Fruit fly (Drosophila melanogaster): ENCODE results near the gene CG31626.
A peak's percentile ranks its signal among the peaks of the same experiment; 100 is the strongest.

CG31626 gene

DNA sequence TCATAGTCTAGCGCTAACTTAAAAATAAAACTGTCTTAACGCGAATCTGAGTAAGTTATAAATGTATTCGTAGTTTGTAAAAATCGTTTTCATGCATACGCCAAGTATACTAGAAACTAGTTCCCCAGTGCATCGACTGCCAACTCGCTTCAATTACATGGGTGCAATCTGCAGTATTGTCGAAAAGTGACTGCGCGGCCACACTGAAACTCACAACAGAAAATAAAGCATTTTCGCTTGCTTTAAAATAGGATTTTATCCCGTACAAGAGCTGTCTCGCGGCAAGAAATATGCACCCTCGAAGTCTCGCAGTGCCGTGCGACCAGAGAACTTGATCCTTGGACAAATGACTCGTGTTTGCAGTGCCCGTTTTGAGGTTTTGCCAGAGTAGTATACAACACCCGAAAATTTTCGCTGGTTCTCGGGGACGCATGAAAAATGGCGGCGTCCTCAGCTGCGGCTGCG lies 15.4 kb downstream of the CG31626 start, which contains the start of gene CG8677 (continued):
- TF ChIP-seq disco-r (GFP tag; optimal IDR thresholded peaks at IDR 0.05) (no peak), CG6683 (GFP tag; optimal IDR thresholded peaks at IDR 0.05) (no peak), CG16863 (GFP tag; optimal IDR thresholded peaks at IDR 0.05) (no peak), sug (tag; optimal IDR thresholded peaks at IDR 0.05) (no peak), fu2 (GFP tag; optimal IDR thresholded peaks at IDR 0.05) (no peak), rib (GFP tag; IDR thresholded peaks at IDR 0.05) (no peak), Sry-β (GFP tag; optimal IDR thresholded peaks at IDR 0.05) (no peak), Hmr (GFP tag; optimal IDR thresholded peaks at IDR 0.05) (no peak), Stat92E (GFP tag; optimal IDR thresholded peaks at IDR 0.05) (peak in 1 of 3 experiments; percentile 34), CG3065 (GFP tag; optimal IDR thresholded peaks at IDR 0.05) (no peak), abd-A (tag; optimal IDR thresholded peaks at IDR 0.05) (no peak), CG8089 (GFP tag; optimal IDR thresholded peaks at IDR 0.05) (no peak), CG1602 (GFP tag; optimal IDR thresholded peaks at IDR 0.05) (no peak), ewg (GFP tag; optimal IDR thresholded peaks at IDR 0.05) (no peak), fd96Cb (tag; optimal IDR thresholded peaks at IDR 0.05) (no peak), org-1 (GFP tag; optimal IDR thresholded peaks at IDR 0.05) (no peak), CG1233 (GFP tag; optimal IDR thresholded peaks at IDR 0.05) (no peak), Kr (GFP tag; optimal IDR thresholded peaks at IDR 0.05) (no peak), Sry-δ (GFP tag; optimal IDR thresholded peaks at IDR 0.05) (peak; percentile 14), CG8281 (tag; optimal IDR thresholded peaks at IDR 0.05) (no peak), knrl (GFP tag; IDR thresholded peaks at IDR 0.05; ENCODE audit: partially characterized antibody) (peak; percentile 17; the same call in 1 of the 3 replicates), CG9215 (GFP tag; IDR thresholded peaks at IDR 0.05) (no peak), CG10209 (GFP tag; optimal IDR thresholded peaks at IDR 0.05) (no peak), hth (optimal IDR thresholded peaks at IDR 0.05) (no peak), CG15514 (GFP tag; optimal IDR thresholded peaks at IDR 0.05) (peak; percentile 98), CG10543 (GFP tag; optimal IDR thresholded peaks at IDR 0.05) (no peak), NK7.1 (GFP tag; optimal IDR thresholded peaks at IDR 0.05) (no peak), Jarid2 (GFP tag; optimal IDR thresholded peaks at IDR 0.05) (no peak), CG17829 (tag; optimal IDR thresholded peaks at IDR 0.05) (peak; percentile 47), YL-1 (GFP tag; optimal IDR thresholded peaks at IDR 0.05) (peak; percentile 69), CG18011 (GFP tag; optimal IDR thresholded peaks at IDR 0.05) (no peak), scrt (GFP tag; optimal IDR thresholded peaks at IDR 0.05) (no peak), CG4707 (GFP tag; optimal IDR thresholded peaks at IDR 0.05) (no peak), Scr (GFP tag; IDR thresholded peaks at IDR 0.05; ENCODE audit: partially characterized antibody) (no peak; the same call in 1 of the 2 replicates), CG11456 (GFP tag; IDR thresholded peaks at IDR 0.05) (no peak), CG12659 (GFP tag; optimal IDR thresholded peaks at IDR 0.05) (peak; percentile 71), CG6813 (GFP tag; optimal IDR thresholded peaks at IDR 0.05) (no peak), CG10431 (GFP tag; optimal IDR thresholded peaks at IDR 0.05) (no peak), schlank (tag; optimal IDR thresholded peaks at IDR 0.05) (no peak), Bdp1 (GFP tag; optimal IDR thresholded peaks at IDR 0.05) (no peak), CG10979 (tag; optimal IDR thresholded peaks at IDR 0.05) (no peak), CG13894 (tag; optimal IDR thresholded peaks at IDR 0.05) (no peak), CG31365 (tag; optimal IDR thresholded peaks at IDR 0.05) (no peak), CG13123 (GFP tag; optimal IDR thresholded peaks at IDR 0.05) (no peak), E2f2 (GFP tag; IDR thresholded peaks at IDR 0.05) (no peak), da (GFP tag; optimal IDR thresholded peaks at IDR 0.05) (no peak), mam (GFP tag; optimal IDR thresholded peaks at IDR 0.05) (no peak), nom (GFP tag; optimal IDR thresholded peaks at IDR 0.05) (no peak), sqz (GFP tag; optimal IDR thresholded peaks at IDR 0.05) (no peak), Dp (GFP tag; optimal IDR thresholded peaks at IDR 0.05) (peak; percentile 24)

Measured in whole organism, embryonic.